Fruit fly (Drosophila melanogaster) whole organism: ENCODE results near the gene hmw.

Experiments
- CG8478 ChIP-seq: fragments of >200 bp; optimal IDR thresholded peaks from 2 replicates; lab custom pipeline; 2018; ENCODE audit warnings: inconsistent platforms
- EcR ChIP-seq, 2 experiments: fragments of >200 bp; optimal IDR thresholded peaks; 2 replicates each; lab custom pipeline; 2017; ENCODE audit warnings: missing biosample characterization in 2 of 2, missing genetic modification characterization in 2 of 2, missing genetic modification reagents in 2 of 2
- psq ChIP-seq: fragments of >200 bp; optimal IDR thresholded peaks from 2 replicates; lab custom pipeline; 2017
- usp ChIP-seq: fragments of >200 bp; optimal IDR thresholded peaks from 2 replicates; lab custom pipeline; 2017; ENCODE audit warnings: missing biosample characterization, missing genetic modification characterization, mixed read lengths

dm6 chr3R:18399698-18400020 lies 37.9 kb downstream of the hmw start:
- TF ChIP-seq CG8478 (lab: Kevin White, UChicago) (no peak), psq (lab: Kevin White, UChicago) (no peak), usp (GFP tag; lab: Kevin White, UChicago) (no peak), EcR (GFP tag; optimal IDR thresholded peaks at IDR 0.05; lab: Kevin White, UChicago) (no peak)
